Fruit fly (Drosophila melanogaster) whole organism, larva: ENCODE results near the gene CG12811.

ENCODE experiments used
- noc ChIP-seq: fragments of 200-800 bp; sonication (Bioruptor generic); optimal IDR thresholded peaks from 3 replicates; lab custom pipeline; 2019; ENCODE audit warnings: missing biosample characterization, mild to moderate bottlenecking, missing genetic modification characterization, moderate library complexity

The CG12811 gene

DNA sequence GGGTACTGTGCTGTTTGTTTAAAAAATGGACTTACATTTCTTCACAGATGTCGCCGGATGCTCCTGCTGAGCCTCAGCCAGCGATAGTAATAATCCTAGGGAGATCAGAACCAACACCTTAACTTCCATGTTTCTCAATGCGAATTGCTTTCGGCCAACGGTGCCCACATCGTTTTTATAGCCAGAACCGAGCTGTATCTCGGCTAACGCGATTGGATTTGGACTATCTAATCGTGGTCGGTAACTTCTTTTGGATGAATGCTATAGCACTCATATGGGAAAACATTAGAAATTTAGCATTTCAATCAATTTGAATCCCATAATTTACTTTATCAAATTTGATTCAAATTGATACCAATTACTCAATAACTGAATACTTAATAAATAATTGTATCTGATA is 7.4 kb upstream of the CG12811 start, which contains the start of gene Npc2d:
TSS of gene Npc2d (minus strand) at position 133 of the 400 bp plus-strand sequence.
- TF ChIP-seq noc (tag; lab: Kevin White, UChicago) = no peak

DNA sequence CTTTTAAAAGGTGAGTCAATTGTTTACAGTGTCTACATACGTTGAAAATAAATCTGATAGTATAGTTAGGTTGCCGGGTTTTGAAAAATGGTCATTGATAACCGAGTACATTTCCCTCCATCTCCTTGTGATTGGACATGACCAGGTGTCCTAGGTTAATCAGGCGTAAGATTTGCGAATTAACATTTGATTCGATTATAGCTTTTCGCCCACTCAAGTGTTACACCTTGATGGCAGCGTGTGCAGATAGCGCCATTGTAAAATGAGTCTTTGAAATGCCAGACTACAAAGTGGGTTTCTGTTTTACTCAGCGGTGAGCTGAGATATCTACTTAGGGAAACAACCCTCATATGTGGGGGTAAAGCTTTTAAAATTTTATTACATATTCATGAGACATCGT is 6.4 kb upstream of the CG12811 start:
- TF ChIP-seq noc (tag; lab: Kevin White, UChicago) = no peak

DNA sequence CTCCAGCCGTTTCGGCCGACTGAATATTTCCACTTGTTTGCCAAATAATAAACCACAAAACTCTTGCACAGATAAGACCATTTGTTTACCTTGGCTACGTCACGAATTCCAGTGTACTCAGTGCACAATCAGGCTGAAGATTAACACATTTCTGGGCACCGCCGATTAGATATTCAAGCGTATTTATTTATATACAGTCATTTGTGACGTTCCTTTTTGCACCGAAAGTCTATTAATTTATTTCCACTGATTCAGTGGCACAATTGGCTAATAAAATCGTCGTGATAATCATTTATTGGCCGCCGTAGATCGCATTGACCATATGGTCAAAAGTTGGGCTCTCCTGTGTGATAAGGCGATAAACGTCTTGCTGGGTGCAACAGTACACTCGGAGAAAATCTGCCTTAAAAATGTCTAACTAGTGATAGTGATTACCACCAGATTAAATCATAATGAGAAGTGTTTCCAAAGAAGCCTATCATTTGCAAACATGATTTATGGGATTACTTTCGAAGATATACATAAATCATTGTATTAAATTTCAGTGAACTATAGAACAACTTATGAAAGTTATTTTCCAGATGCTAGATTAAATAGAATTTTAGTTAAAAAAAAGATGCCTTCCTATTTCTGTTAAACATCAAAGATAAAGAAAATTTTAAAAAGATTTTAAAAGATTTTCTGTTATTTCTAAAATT is 5.8 kb upstream of the CG12811 start:
- TF ChIP-seq noc (tag; lab: Kevin White, UChicago) = peak; percentile 88

DNA sequence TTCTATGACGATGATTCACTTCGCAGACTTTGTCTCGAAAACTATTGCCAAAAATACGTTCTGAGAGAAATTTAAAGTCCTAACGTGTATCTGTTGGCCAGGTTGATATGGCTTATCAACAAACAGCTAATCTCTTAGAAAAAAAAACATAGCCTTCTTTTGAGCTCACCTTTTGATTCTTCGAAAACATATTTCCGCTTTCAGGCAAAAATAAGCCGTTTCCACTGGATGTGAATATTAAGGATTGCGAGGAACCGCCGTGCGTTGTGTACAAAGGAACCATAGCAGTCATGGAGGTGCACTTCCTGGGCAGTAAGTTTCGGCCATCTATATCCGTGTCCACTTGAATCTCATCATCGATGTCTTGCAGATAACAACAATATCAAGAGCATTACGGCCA is 5.0 kb upstream of the CG12811 start:
- TF ChIP-seq noc (tag; lab: Kevin White, UChicago) = no peak

DNA sequence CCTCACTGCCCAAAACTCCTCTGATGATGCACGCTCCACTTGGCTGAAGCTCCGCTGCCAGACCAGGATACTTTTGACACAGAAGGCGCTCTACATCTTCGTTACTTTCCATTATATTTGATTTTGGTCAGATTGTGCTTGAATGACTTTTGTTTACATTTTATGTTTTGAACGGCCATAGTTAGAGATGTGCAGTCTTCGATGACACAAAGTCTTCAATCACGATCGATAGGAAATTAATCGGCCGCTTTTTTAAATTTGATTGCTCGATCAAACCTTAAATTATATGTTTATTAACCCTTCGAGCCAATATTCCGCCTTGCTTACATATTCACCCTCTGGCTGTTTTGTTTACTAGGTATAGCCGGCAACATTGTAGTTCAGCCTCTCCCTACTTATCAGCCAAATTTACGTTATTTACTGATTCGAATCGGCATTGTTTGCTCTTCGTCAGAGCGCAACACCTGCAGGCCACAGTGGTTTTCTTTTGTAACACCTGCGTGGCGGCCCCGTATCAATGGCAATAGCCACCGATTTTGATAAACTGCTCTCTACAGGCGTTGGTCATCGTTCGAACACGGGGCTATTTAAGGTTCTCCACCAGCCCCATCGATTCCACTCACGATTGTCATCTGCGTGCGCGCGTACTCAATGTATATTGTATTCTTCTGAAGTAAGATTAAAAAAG is 4.2 kb upstream of the CG12811 start, which contains the start of the genes Fancl and Npc2e:
TSS of gene Fancl (minus strand) at position 175 of the 688 bp plus-strand sequence.
TSS of gene Npc2e (plus strand) at position 638 of the 688 bp plus-strand sequence.
- no peak for TF ChIP-seq noc (tag; lab: Kevin White, UChicago)

DNA sequence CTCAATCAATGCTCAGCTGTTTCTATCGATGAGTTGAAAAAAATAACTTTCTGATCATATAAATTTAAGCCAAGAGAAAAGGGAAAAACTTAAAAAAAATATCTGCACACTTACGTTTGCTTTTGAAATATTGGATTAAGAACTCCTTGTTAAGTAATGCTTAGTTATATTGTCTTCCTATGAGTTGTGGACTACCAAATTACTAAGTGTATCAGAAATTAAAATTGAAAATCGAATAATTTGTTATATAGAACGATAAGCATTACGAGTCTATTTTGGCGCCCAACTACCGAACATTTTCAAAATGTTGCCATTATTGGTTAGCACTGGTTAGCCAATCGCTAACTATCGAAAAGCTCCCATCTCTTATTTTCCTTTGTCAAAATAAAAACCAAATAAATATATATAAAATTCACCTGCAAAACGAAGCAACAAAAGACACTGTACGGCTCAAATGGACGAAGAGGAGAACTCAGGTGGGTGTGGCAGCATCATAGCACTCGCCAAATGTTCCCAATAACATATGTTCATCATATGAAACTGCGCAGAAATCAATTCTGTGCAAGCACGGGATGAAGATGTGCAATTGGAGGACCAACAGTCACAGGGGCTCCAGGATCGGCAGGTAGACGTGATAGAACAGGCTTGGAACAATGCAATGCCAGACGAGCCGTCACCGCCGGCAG is 388 bp upstream of the CG12811 start, which contains the start of gene ohgt:
TSS of gene ohgt (plus strand) at position 358 of the 686 bp plus-strand sequence.
- TF ChIP-seq noc (tag; lab: Kevin White, UChicago) = no peak

DNA sequence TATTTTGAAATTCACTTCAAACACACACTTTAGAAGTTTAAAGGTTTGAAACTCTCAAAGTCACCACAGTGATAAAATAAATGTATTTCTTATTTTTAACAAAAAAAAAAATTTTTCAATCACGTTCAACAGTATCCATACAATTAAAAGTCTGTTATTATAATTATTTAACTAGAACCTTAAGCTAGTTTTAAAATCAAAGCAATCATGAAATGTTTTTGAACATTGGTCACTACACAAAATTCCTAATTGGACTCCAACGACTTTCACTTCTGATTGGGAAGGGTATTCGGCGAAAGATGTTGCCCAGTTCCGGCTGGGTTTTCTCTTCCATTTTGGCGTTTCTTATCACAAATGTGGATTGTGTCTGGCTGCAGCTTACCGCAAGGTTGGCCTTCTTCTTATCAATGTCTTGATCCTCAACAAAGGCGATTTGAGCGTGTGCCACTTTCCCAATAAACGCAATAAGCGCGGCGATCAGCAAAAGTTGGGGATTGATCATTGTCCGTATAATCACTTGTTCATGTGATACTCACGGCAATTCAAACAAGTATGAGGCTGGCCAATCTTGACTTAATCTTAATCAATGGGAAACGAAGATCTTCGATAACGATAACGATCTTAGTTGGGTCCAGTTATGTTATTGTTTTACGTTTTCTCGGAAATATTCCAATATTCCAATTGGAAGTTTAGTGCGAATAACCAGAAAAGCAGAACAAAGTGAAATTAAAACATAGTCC is 392 bp downstream of the CG12811 start:
- peak; percentile 65 for TF ChIP-seq noc (tag; lab: Kevin White, UChicago)

DNA sequence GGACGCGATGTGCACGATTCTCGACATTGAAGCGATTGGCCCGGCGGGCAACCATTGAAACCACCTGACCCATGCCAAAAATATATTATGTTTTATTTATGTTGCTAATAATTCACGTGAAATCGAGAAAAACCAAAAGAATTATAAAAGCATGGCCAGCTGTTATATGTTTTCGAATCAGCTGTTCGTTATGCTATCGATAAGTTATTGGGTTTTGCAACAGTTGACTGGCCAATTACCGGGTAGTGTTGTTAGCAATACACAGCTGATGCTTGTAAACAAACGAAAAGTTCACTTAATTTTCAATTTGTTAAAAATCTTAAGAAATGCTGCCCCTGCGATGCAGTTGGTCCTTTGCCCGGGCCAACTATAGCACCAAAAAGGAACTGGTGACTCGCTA is 3.3 kb downstream of the CG12811 start, which contains the start of the genes CG11722 and mtTFB2:
TSS of gene CG11722 (minus strand) at position 200 of the 400 bp plus-strand sequence.
TSS of gene mtTFB2 (plus strand) at position 232 of the 400 bp plus-strand sequence.
- no peak for TF ChIP-seq noc (tag; lab: Kevin White, UChicago)

DNA sequence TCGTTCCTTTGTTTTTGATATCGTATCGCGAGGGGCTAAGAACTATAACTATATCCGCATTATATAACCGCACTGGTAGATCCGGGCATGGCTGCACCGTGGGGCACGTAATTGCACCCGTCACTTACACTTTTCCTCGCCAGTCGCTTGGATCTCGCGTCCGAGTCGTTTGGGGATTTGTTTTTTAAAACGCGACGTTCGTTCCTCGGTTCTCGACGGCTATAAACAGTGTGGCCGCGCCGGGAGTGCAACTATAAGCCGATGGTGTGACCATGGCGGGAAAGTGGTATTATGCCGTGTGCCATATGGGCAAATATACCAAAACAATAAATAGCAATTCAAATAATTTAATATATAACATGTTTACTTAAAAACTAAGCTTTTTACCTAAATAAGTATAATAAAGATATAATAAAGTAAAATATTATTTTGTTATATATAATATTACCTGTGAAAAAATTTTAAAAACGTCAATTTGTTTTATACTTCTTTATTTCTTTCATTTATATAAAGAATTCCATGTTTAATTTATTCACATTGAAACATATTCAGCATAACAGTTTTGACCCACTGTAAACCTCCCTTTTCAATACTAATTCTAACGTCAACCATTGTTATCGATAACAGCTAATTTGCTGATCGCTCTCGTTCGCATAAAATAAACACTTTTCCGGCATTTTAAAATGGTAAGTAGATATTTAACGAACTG is 5.8 kb downstream of the CG12811 start, which contains the start of the genes Mical and CG3909:
TSS of gene Mical (minus strand) at position 232 of the 709 bp plus-strand sequence.
TSS of gene CG3909 (plus strand) at position 607 of the 709 bp plus-strand sequence.
- TF ChIP-seq noc (tag; lab: Kevin White, UChicago) = peak; percentile 81

DNA sequence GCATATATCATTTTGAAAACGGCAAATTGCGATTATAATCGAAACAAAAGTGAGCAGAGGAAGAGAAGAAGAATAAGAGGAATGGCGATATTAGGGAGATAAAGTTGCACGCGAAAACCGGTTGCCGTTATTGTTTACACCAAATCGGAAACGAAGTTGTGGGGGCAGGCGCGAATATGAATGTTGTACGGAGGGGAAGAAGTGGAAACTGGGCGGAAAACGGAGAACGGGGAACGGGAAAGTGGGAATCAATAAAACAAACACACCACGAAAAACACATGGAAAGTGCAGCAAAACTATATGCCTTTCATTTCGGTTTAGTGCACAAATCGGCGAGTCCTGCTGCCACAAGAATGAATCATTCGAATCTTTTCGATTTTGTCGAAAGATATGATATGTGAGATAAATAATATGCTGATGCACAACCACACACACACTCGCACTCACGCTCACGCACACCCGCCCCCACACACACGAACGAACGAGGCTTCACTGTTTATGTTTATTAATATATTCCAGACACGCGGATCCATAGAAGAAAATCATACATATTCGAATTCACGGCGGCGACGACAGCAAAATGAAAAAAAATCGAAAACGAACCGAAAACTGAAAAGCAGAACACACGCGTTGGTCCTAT is 6.5 kb downstream of the CG12811 start:
- TF ChIP-seq noc (tag; lab: Kevin White, UChicago) = no peak

DNA sequence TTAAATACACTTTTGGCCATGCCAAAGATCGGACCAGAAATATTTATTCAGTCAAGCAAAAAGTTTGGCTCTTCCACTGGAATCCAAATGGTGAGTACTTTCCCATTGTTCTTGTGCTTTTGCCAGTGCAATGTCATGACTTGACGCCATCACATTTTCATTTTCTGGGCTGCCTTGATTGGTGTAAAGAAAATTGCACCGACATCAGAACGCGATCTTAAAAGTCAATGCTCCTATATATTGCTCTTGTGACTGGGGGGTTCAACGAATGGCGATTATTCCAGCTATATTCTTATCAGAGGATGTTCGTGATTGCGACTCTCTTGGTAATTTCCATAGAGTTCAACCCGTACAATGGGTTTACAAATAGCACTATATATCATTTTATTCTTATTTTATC is 8.1 kb downstream of the CG12811 start:
- no peak for TF ChIP-seq noc (tag; lab: Kevin White, UChicago)

DNA sequence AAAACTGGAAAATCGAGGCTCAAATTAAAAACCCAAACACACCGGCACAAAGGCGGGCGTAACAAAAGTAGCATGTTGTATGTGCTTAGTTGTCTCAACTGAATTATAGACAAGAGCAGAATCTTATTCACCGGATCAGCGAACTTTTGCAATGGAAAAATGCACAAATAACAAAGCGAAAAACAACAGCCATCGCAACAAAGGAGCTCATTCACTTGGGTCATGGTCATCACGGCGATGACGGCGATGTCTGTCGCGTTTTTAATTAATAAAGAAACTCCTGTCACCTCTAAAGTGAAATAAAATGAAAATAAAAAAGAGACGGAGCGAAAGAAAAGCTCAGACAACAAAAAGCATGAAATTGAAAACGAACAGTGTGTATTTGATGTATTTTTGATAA is 9.4 kb downstream of the CG12811 start:
- TF ChIP-seq noc (tag; lab: Kevin White, UChicago) = no peak

DNA sequence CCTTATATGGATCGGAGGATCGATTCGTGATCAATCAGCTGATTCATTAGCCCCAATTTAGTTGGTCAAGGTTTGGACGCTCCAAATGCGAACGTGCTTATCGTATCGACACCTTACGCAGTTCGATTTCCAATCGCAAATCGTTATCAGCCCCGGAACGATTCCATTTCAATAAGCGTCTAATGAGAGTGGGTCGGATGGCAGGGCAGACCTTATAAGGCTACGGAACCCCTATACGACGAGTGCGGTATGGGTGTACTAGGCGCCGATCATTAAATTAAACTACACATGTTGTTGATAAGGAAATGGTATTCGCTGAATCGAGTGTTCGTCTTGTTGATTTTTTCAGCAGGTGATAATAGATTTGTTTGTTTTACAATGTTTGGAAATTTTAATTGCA is 12.8 kb downstream of the CG12811 start:
- no peak for TF ChIP-seq noc (tag; lab: Kevin White, UChicago)

DNA sequence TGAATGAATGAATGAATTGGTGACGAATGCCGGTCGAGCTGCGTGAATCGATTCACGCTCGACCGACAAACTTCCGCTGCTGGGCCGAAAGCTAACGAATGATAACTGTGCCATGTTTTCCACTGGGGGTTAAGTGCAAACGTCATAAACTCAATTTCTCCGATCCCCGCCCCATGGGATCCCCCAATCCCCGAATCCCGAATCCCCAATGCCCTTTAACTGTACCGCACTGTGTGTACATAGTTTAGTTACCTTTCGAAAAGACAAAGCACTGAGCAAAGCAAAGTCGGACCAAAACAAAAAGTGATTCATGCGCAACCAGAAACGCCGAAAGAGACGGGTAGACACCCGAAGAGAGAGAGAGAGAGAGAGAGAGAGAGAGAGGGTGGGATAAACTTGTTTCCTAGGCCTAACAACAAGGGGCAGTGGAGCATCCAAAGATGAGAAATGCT is 13.6 kb downstream of the CG12811 start:
- no peak for TF ChIP-seq noc (tag; lab: Kevin White, UChicago)
